Worm (Caenorhabditis elegans) whole organism, early embryonic: ENCODE results near the gene F11A5.18.

Experiments used
- aly-1 ChIP-seq: sonication (generic microtip); optimal IDR thresholded peaks from 2 replicates; lab custom pipeline; 2016; ENCODE audit warnings: missing genetic modification characterization, missing compliant biosample characterization
- ama-1 ChIP-seq: fragments of 150-350 bp; optimal IDR thresholded peaks from 2 replicates; lab custom pipeline; 2014
- ets-7 ChIP-seq: sonication (generic microtip); optimal IDR thresholded peaks from 2 replicates; lab custom pipeline; 2016; ENCODE audit warnings: missing genotype, missing genetic modification characterization, missing compliant biosample characterization
- hmbx-1 ChIP-seq: sonication (generic microtip); optimal IDR thresholded peaks from 2 replicates; lab custom pipeline; 2016; ENCODE audit warnings: mild to moderate bottlenecking, missing genetic modification characterization, missing compliant biosample characterization
- hnd-1 ChIP-seq: sonication (generic microtip); optimal IDR thresholded peaks from 2 replicates; lab custom pipeline; 2016; ENCODE audit warnings: missing genetic modification characterization, missing compliant biosample characterization
- pes-1 ChIP-seq: fragments of 200-800 bp; sonication (Bioruptor generic); IDR thresholded peaks from 2 replicates; pipeline ENCODE4 v1.3.6; 2022; ENCODE audit warnings: missing genetic modification reagents, missing genetic modification characterization, missing compliant biosample characterization
- sea-1 ChIP-seq: fragments of 200-800 bp; sonication (Bioruptor generic); conservative IDR thresholded peaks from 2 replicates; pipeline ENCODE4 v1.3.6; 2022; ENCODE audit warnings: missing genetic modification characterization, missing compliant biosample characterization
- tbx-11 ChIP-seq: fragments of 200-800 bp; sonication (Bioruptor generic); IDR thresholded peaks from 2 replicates; pipeline ENCODE4 v1.3.6; 2022; ENCODE audit warnings: missing genetic modification characterization, missing compliant biosample characterization

DNA sequence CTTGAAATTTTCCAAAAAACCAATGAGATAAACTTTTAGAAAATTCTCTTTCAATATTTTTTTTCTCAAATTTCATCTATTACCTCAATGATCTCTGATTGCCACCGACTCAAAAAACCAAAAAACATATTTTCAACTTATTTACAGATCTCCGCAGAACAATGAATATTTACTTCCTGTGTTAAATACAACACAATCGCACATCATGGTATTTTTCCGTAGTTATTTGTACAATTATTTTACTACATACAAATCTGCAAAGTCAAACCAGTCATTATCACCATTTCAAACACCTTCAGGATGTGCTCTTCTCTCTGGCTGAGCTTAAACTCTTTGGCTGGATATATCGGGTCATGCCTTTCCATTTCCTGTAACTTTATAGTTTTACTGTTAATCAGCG, 36.8 kb upstream of the F11A5.18 start, which contains the start of gene str-108:
- no peak for TF ChIP-seq ets-7
- no peak for TF ChIP-seq sea-1 (GFP tag; lab: Robert Waterston, UW)
- TF ChIP-seq hnd-1 (tag; lab: Kevin White, UChicago) = no peak
- no peak for TF ChIP-seq pes-1 (GFP tag; lab: Robert Waterston, UW)
- no peak for TF ChIP-seq hmbx-1 (tag; lab: Kevin White, UChicago)
- no peak for TF ChIP-seq ama-1 (lab: Kevin White, UChicago)
- TF ChIP-seq tbx-11 (GFP tag; lab: Robert Waterston, UW) = no peak
- TF ChIP-seq aly-1 (tag; lab: Kevin White, UChicago) = no peak
